Fruit fly (Drosophila melanogaster) whole organism, prepupa: ENCODE data around the gene ghi.

Experiments
- Blimp-1 ChIP-seq: fragments of 200-800 bp; sonication (Bioruptor generic); optimal IDR thresholded peaks from 3 replicates; lab custom pipeline; 2017; ENCODE audit warnings: missing biosample characterization, missing genetic modification characterization, mild to moderate bottlenecking, moderate library complexity, missing genetic modification reagents
- CG10631 ChIP-seq: fragments of 200-800 bp; sonication (Bioruptor generic); optimal IDR thresholded peaks from 2 replicates; lab custom pipeline; 2016; ENCODE audit warnings: missing biosample characterization, missing genetic modification characterization
- CG11294 ChIP-seq: fragments of 200-800 bp; sonication (Bioruptor generic); IDR thresholded peaks from 2 replicates; pipeline ENCODE4 v1.3.6; 2022; ENCODE audit warnings: missing biosample characterization, missing genetic modification characterization
- CG11762 ChIP-seq: fragments of 200-800 bp; sonication (Bioruptor generic); optimal IDR thresholded peaks from 3 replicates; lab custom pipeline; 2016; ENCODE audit warnings: missing biosample characterization, missing genetic modification characterization; ENCODE audit not compliant: insufficient read depth
- CG11902 ChIP-seq: fragments of 200-800 bp; sonication (Bioruptor generic); optimal IDR thresholded peaks from 3 replicates; lab custom pipeline; 2016; ENCODE audit warnings: missing biosample characterization, missing genetic modification characterization
- CG15336 ChIP-seq: fragments of 200-800 bp; sonication (Bioruptor generic); IDR thresholded peaks from 2 replicates; pipeline ENCODE4 v1.3.6; 2022; ENCODE audit warnings: missing biosample characterization, missing genetic modification characterization
- CG1621 ChIP-seq: fragments of 200-800 bp; sonication (Bioruptor generic); optimal IDR thresholded peaks from 3 replicates; lab custom pipeline; 2018; ENCODE audit warnings: missing biosample characterization, mild to moderate bottlenecking, missing genetic modification characterization
- CG3032 ChIP-seq: fragments of 200-800 bp; optimal IDR thresholded peaks from 2 replicates; lab custom pipeline; 2019; ENCODE audit warnings: missing biosample characterization, mild to moderate bottlenecking, missing genetic modification characterization, moderate library complexity
- CG34406 ChIP-seq: fragments of 200-800 bp; sonication (Bioruptor generic); optimal IDR thresholded peaks from 3 replicates; lab custom pipeline; 2016; ENCODE audit warnings: missing biosample characterization, missing genetic modification characterization
- CG3919 ChIP-seq: fragments of 200-800 bp; sonication (Bioruptor generic); optimal IDR thresholded peaks from 3 replicates; lab custom pipeline; 2016; ENCODE audit warnings: missing biosample characterization, missing genetic modification characterization
- CG4318 ChIP-seq: fragments of 200-800 bp; sonication (Bioruptor generic); optimal IDR thresholded peaks from 3 replicates; lab custom pipeline; 2017; ENCODE audit warnings: missing biosample characterization, mild to moderate bottlenecking, missing genetic modification characterization
- CG6163 ChIP-seq: fragments of 200-800 bp; sonication (Bioruptor generic); IDR thresholded peaks from 3 replicates; pipeline ENCODE4 v1.3.6; 2022; ENCODE audit warnings: missing biosample characterization, missing genetic modification characterization
- CG6276 ChIP-seq: fragments of 200-800 bp; sonication (Bioruptor generic); optimal IDR thresholded peaks from 2 replicates; lab custom pipeline; 2017; ENCODE audit warnings: missing biosample characterization, mild to moderate bottlenecking, missing genetic modification characterization
- CG6808 ChIP-seq: fragments of 200-800 bp; sonication (Bioruptor generic); optimal IDR thresholded peaks from 3 replicates; lab custom pipeline; 2017; ENCODE audit warnings: missing biosample characterization, missing genetic modification characterization, mild to moderate bottlenecking, moderate library complexity, missing genetic modification reagents
- CG6854 ChIP-seq: fragments of 200-800 bp; sonication (Bioruptor generic); optimal IDR thresholded peaks from 2 replicates; lab custom pipeline; 2017; ENCODE audit warnings: missing biosample characterization, mild to moderate bottlenecking, missing genetic modification characterization
- CG8319 ChIP-seq: fragments of 200-800 bp; sonication (Bioruptor generic); optimal IDR thresholded peaks from 3 replicates; lab custom pipeline; 2016; ENCODE audit warnings: missing biosample characterization, missing genetic modification characterization
- CG8632 ChIP-seq: fragments of 200-800 bp; sonication (Bioruptor generic); optimal IDR thresholded peaks from 3 replicates; lab custom pipeline; 2016; ENCODE audit warnings: missing biosample characterization, missing genetic modification characterization
- Eip78C ChIP-seq: fragments of 200-800 bp; sonication (Bioruptor generic); peaks from one replicate; lab custom pipeline; 2016; ENCODE audit warnings: missing biosample characterization, missing genetic modification characterization
- Eip93F ChIP-seq: fragments of 200-800 bp; sonication (Bioruptor generic); optimal IDR thresholded peaks from 2 replicates; lab custom pipeline; 2016; ENCODE audit warnings: missing biosample characterization, mild to moderate bottlenecking, missing genetic modification characterization
- Ets96B ChIP-seq: fragments of 200-800 bp; optimal IDR thresholded peaks from 2 replicates; lab custom pipeline; 2019; ENCODE audit warnings: missing biosample characterization, mild to moderate bottlenecking, missing genetic modification characterization, moderate library complexity
- Gug ChIP-seq: fragments of 200-800 bp; sonication (Bioruptor generic); IDR thresholded peaks from 2 replicates; pipeline ENCODE4 v1.3.6; 2022; ENCODE audit warnings: missing biosample characterization, missing genetic modification characterization
- Hr38 ChIP-seq: sonication (Bioruptor generic); optimal IDR thresholded peaks from 2 replicates; lab custom pipeline; 2016; ENCODE audit warnings: missing biosample characterization, missing genetic modification characterization
- Hr4 ChIP-seq: fragments of 200-800 bp; sonication (Bioruptor generic); optimal IDR thresholded peaks from 3 replicates; lab custom pipeline; 2016; ENCODE audit warnings: missing biosample characterization, missing genetic modification characterization
- Lpt ChIP-seq: fragments of 200-800 bp; sonication (Bioruptor generic); optimal IDR thresholded peaks from 3 replicates; lab custom pipeline; 2016; ENCODE audit warnings: missing biosample characterization, missing genetic modification characterization
- OdsH ChIP-seq: fragments of 200-800 bp; sonication (Bioruptor generic); optimal IDR thresholded peaks from 3 replicates; lab custom pipeline; 2016; ENCODE audit warnings: missing biosample characterization, missing genetic modification characterization
- Smox ChIP-seq: fragments of 200-800 bp; sonication (Bioruptor generic); optimal IDR thresholded peaks from 3 replicates; lab custom pipeline; 2016; ENCODE audit warnings: missing biosample characterization, missing genetic modification characterization
- Sox14 ChIP-seq: fragments of 200-800 bp; sonication (Bioruptor generic); optimal IDR thresholded peaks from 3 replicates; lab custom pipeline; 2016; ENCODE audit warnings: missing biosample characterization, missing genetic modification characterization
- Sox15 ChIP-seq: fragments of 200-800 bp; sonication (Bioruptor generic); optimal IDR thresholded peaks from 3 replicates; lab custom pipeline; 2016; ENCODE audit warnings: missing biosample characterization, missing genetic modification characterization
- achi ChIP-seq: fragments of 200-800 bp; sonication (Bioruptor generic); optimal IDR thresholded peaks from 3 replicates; lab custom pipeline; 2016; ENCODE audit warnings: missing biosample characterization, missing genetic modification characterization
- acj6 ChIP-seq: fragments of 200-800 bp; sonication (Bioruptor generic); optimal IDR thresholded peaks from 3 replicates; lab custom pipeline; 2016; ENCODE audit warnings: missing biosample characterization, missing genetic modification characterization
- cyc ChIP-seq: fragments of 200-800 bp; sonication (Bioruptor generic); optimal IDR thresholded peaks from 3 replicates; lab custom pipeline; 2016; ENCODE audit warnings: missing biosample characterization, missing genetic modification characterization
- dac ChIP-seq: fragments of 200-800 bp; sonication (Bioruptor generic); optimal IDR thresholded peaks from 2 replicates; lab custom pipeline; 2017; ENCODE audit warnings: missing biosample characterization, mild to moderate bottlenecking, missing genetic modification characterization
- dsx ChIP-seq: fragments of 200-800 bp; optimal IDR thresholded peaks from 3 replicates; lab custom pipeline; 2019; ENCODE audit warnings: missing biosample characterization, mild to moderate bottlenecking, missing genetic modification characterization, moderate library complexity; ENCODE audit not compliant: poor library complexity, severe bottlenecking
- eg ChIP-seq: fragments of 200-800 bp; sonication (Bioruptor generic); IDR thresholded peaks from 3 replicates; pipeline ENCODE4 v1.3.6; 2022; ENCODE audit warnings: missing biosample characterization, missing genetic modification characterization
- esn ChIP-seq: fragments of 200-800 bp; sonication (Bioruptor generic); optimal IDR thresholded peaks from 2 replicates; lab custom pipeline; 2016; ENCODE audit warnings: missing biosample characterization, mild to moderate bottlenecking, missing genetic modification characterization, moderate library complexity
- fd59A ChIP-seq: fragments of 200-800 bp; sonication (Bioruptor generic); optimal IDR thresholded peaks from 2 replicates; lab custom pipeline; 2017; ENCODE audit warnings: missing biosample characterization, mild to moderate bottlenecking, missing genetic modification characterization, missing genetic modification reagents
- fd85E ChIP-seq: fragments of 200-800 bp; sonication (Bioruptor generic); optimal IDR thresholded peaks from 3 replicates; lab custom pipeline; 2016; ENCODE audit warnings: missing biosample characterization, missing genetic modification characterization
- fkh ChIP-seq: fragments of 200-800 bp; sonication (Bioruptor generic); optimal IDR thresholded peaks from 3 replicates; lab custom pipeline; 2017; ENCODE audit warnings: missing biosample characterization, mild to moderate bottlenecking, missing genetic modification characterization, moderate library complexity
- lz ChIP-seq: fragments of 200-800 bp; sonication (Bioruptor generic); optimal IDR thresholded peaks from 3 replicates; lab custom pipeline; 2016; ENCODE audit warnings: missing biosample characterization, missing genetic modification characterization
- net ChIP-seq: fragments of 200-800 bp; sonication (Bioruptor generic); optimal IDR thresholded peaks from 3 replicates; lab custom pipeline; 2016; ENCODE audit warnings: missing biosample characterization, missing genetic modification characterization
- pdm3 ChIP-seq: fragments of 200-800 bp; sonication (Bioruptor generic); optimal IDR thresholded peaks from 3 replicates; lab custom pipeline; 2016; ENCODE audit warnings: missing biosample characterization, missing genetic modification characterization
- salr ChIP-seq, 2 experiments: fragments of 200-800 bp; sonication (Bioruptor generic); optimal IDR thresholded peaks; 3 replicates each; lab custom pipeline; 2016 to 2018; ENCODE audit warnings: missing biosample characterization in 2 of 2, missing genetic modification characterization in 2 of 2, mild to moderate bottlenecking in 1 of 2
- spab ChIP-seq: fragments of 200-800 bp; sonication (Bioruptor generic); optimal IDR thresholded peaks from 2 replicates; lab custom pipeline; 2017; ENCODE audit warnings: missing biosample characterization, mild to moderate bottlenecking, missing genetic modification characterization, missing genetic modification reagents
- ss ChIP-seq, 2 experiments: fragments of 200-800 bp; sonication (Bioruptor generic); optimal IDR thresholded peaks; 2 replicates in 1 of 2; 3 replicates in 1 of 2; lab custom pipeline; 2017 to 2018; ENCODE audit warnings: mild to moderate bottlenecking in 2 of 2, missing biosample characterization in 2 of 2, missing genetic modification characterization in 2 of 2, moderate library complexity in 1 of 2
- svp ChIP-seq: fragments of 200-800 bp; sonication (Bioruptor generic); peaks from one replicate; lab custom pipeline; 2016; ENCODE audit warnings: missing biosample characterization, missing genetic modification characterization
- vri ChIP-seq: fragments of 200-800 bp; sonication (Bioruptor generic); optimal IDR thresholded peaks from 3 replicates; lab custom pipeline; 2016; ENCODE audit warnings: missing biosample characterization, mild to moderate bottlenecking, missing genetic modification characterization

ghi gene

dm6 chr3L:9457619-9458092 is 6.0 kb downstream of the ghi start, which contains the start of gene CG3437 (continued):
- TF ChIP-seq lz (GFP tag; lab: Kevin White, UChicago) (peak; percentile 100), vri (GFP tag; lab: Kevin White, UChicago) (peak; percentile 99), pdm3 (peak; percentile 100), CG11762 (GFP tag; lab: Kevin White, UChicago) (peak; percentile 99), CG6854 (peak; percentile 99), CG4318 (peak; percentile 99), CG11294 (GFP tag; lab: Robert Waterston, UW) (peak; percentile 99), Blimp-1 (GFP tag; lab: Kevin White, UChicago) (peak; percentile 97), ss (GFP tag; optimal IDR thresholded peaks at IDR 0.05; lab: Kevin White, UChicago) (peak; percentile 99), CG10631 (peak; percentile 99), CG3032 (tag; lab: Kevin White, UChicago) (peak; percentile 98)

- peak; percentile 48 for TF ChIP-seq CG4318
- TF ChIP-seq CG15336 = peak; percentile 63
- peak; percentile 75 for TF ChIP-seq CG10631
- TF ChIP-seq achi (GFP tag; lab: Kevin White, UChicago) = peak; percentile 71
- peak; percentile 9 for TF ChIP-seq spab (GFP tag; lab: Kevin White, UChicago)
- peak; percentile 92 for TF ChIP-seq Eip78C
- TF ChIP-seq CG11294 (GFP tag; lab: Robert Waterston, UW) = peak; percentile 52; the same call in 1 of the 2 replicates
- TF ChIP-seq CG6854 = peak; percentile 53
- TF ChIP-seq Gug (GFP tag; lab: Robert Waterston, UW) = peak; percentile 55
- TF ChIP-seq pdm3 = peak; percentile 80
- peak; percentile 37 for TF ChIP-seq CG1621 (tag; lab: Kevin White, UChicago)
- TF ChIP-seq net (GFP tag; lab: Kevin White, UChicago) = peak; percentile 68
- TF ChIP-seq CG6276 = peak; percentile 79
- TF ChIP-seq CG34406 (GFP tag; lab: Kevin White, UChicago) = peak; percentile 62
- peak; percentile 76 for TF ChIP-seq CG3919 (GFP tag; lab: Kevin White, UChicago)
- peak; percentile 65 for TF ChIP-seq CG8632 (GFP tag; lab: Kevin White, UChicago)
- TF ChIP-seq ss (GFP tag; optimal IDR thresholded peaks at IDR 0.05; lab: Kevin White, UChicago) = peak; percentile 38 to 67
- TF ChIP-seq svp (GFP tag; lab: Kevin White, UChicago) = peak; percentile 90
- TF ChIP-seq Eip93F (GFP tag; lab: Kevin White, UChicago) = peak; percentile 69
- TF ChIP-seq CG8319 (GFP tag; lab: Kevin White, UChicago) = peak; percentile 33
- peak; percentile 48 for TF ChIP-seq fd59A (GFP tag; lab: Kevin White, UChicago)
- TF ChIP-seq CG11762 (GFP tag; lab: Kevin White, UChicago) = peak; percentile 20
- TF ChIP-seq CG11902 (GFP tag; lab: Kevin White, UChicago) = peak; percentile 21
- TF ChIP-seq Hr4 = peak; percentile 82
- no peak for TF ChIP-seq Hr38
- peak; percentile 78 for TF ChIP-seq Smox (GFP tag; lab: Kevin White, UChicago)
- no peak for TF ChIP-seq Blimp-1 (GFP tag; lab: Kevin White, UChicago)
- TF ChIP-seq esn = peak; percentile 82
- TF ChIP-seq cyc (GFP tag; lab: Kevin White, UChicago) = peak; percentile 69
- peak; percentile 54 for TF ChIP-seq vri (GFP tag; lab: Kevin White, UChicago)
- TF ChIP-seq dsx = peak; percentile 47
- peak; percentile 55 for TF ChIP-seq dac (GFP tag; lab: Kevin White, UChicago)
- peak; percentile 41 for TF ChIP-seq CG6808 (GFP tag; lab: Kevin White, UChicago)
- TF ChIP-seq Lpt (GFP tag; lab: Kevin White, UChicago) = peak; percentile 61
- peak; percentile 86 for TF ChIP-seq Sox14 (GFP tag; lab: Kevin White, UChicago)
- TF ChIP-seq Ets96B (tag; lab: Kevin White, UChicago) = peak; percentile 68
- TF ChIP-seq OdsH (GFP tag; lab: Kevin White, UChicago) = peak; percentile 68
- TF ChIP-seq fkh = peak; percentile 93
- peak; percentile 77 for TF ChIP-seq acj6 (GFP tag; lab: Kevin White, UChicago)
- TF ChIP-seq eg (GFP tag; lab: Robert Waterston, UW) = peak; percentile 75
- peak; percentile 14 to 36 for TF ChIP-seq salr (GFP tag; optimal IDR thresholded peaks at IDR 0.05; lab: Kevin White, UChicago)
- TF ChIP-seq fd85E (GFP tag; lab: Kevin White, UChicago) = peak; percentile 5
- TF ChIP-seq Sox15 (GFP tag; lab: Kevin White, UChicago) = peak; percentile 65
- peak; percentile 77 for TF ChIP-seq CG6163 (GFP tag; lab: Robert Waterston, UW)
Measured at dm6 chr3L:9460775-9461491, 9.3 kb downstream of the ghi start, which contains the start of the genes CG3434 and CG44838. Gene CG3434, minus strand, starts transcription at chr3L:9460799. Gene CG44838, plus strand, starts transcription at chr3L:9461050.
